Worm (Caenorhabditis elegans) whole organism, late embryonic: ENCODE measurements around the gene slc-36.5.

Experiments
- ama-1 ChIP-seq: fragments of 150-350 bp; optimal IDR thresholded peaks from 2 replicates; lab custom pipeline; 2014
- ceh-22 ChIP-seq: sonication (generic microtip); optimal IDR thresholded peaks from 2 replicates; lab custom pipeline; 2017; ENCODE audit warnings: missing biosample characterization, missing genetic modification characterization
- ceh-30 ChIP-seq: fragments of 150-350 bp; optimal IDR thresholded peaks from 2 replicates; lab custom pipeline; 2014; ENCODE audit warnings: missing biosample characterization, missing genetic modification characterization
- ceh-48 ChIP-seq: sonication (generic microtip); optimal IDR thresholded peaks from 2 replicates; lab custom pipeline; 2016; ENCODE audit warnings: missing genetic modification characterization, inconsistent platforms, missing compliant biosample characterization
- ceh-9 ChIP-seq: sonication (generic microtip); optimal IDR thresholded peaks from 2 replicates; lab custom pipeline; 2016; ENCODE audit warnings: mild to moderate bottlenecking, missing genetic modification characterization, inconsistent platforms, missing compliant biosample characterization
- fax-1 ChIP-seq: sonication (generic microtip); optimal IDR thresholded peaks from 2 replicates; lab custom pipeline; 2016; ENCODE audit warnings: missing genotype, missing genetic modification characterization, missing compliant biosample characterization
- fkh-10 ChIP-seq: fragments of 150-350 bp; optimal IDR thresholded peaks from 2 replicates; lab custom pipeline; 2014; ENCODE audit warnings: missing biosample characterization, missing genetic modification reagents, missing genetic modification characterization
- hlh-30 ChIP-seq: sonication (generic microtip); optimal IDR thresholded peaks from 2 replicates; lab custom pipeline; 2017; ENCODE audit warnings: antibody characterized with exemption, missing genetic modification characterization, missing compliant biosample characterization; ENCODE audit not compliant: insufficient read depth
- rnt-1 ChIP-seq: sonication (generic microtip); optimal IDR thresholded peaks from 2 replicates; lab custom pipeline; 2016; ENCODE audit warnings: missing genetic modification characterization, missing compliant biosample characterization
- tbx-2 ChIP-seq: sonication (generic microtip); optimal IDR thresholded peaks from 2 replicates; lab custom pipeline; 2016; ENCODE audit warnings: missing genetic modification characterization, missing compliant biosample characterization

DNA sequence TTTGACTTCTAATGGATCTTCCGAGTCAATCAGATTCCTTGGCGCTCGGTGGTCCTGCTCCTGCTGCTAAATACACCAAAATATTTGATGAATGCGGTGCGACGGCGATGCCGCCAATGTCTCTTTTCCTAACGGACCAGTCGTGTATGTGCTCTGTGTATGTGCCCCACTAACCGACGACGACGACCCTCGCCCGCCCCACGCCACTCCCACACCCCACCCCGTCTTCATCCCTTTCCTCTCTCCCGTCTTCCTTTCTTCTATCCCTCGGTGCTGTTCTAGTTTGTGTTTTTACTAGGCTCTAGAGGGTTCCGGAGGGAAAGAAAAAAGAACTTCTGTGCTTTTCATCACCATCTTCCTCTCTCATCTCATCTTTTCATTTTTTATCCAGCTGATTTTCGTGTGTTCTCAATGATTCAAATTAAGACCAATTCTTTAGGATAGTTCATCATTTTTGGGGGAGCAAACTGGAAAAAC is 42.2 kb downstream of the slc-36.5 start, which contains the start of gene egl-27:
- no peak for TF ChIP-seq tbx-2
- no peak for TF ChIP-seq ama-1
- no peak for TF ChIP-seq ceh-30 (tag; lab: Kevin White, UChicago)
- TF ChIP-seq ceh-22 (tag; lab: Kevin White, UChicago), result no peak
- TF ChIP-seq ceh-9, result no peak
- no peak for TF ChIP-seq ceh-48 (tag; lab: Kevin White, UChicago)
- no peak for TF ChIP-seq fax-1 (tag; lab: Kevin White, UChicago)
- no peak for TF ChIP-seq fkh-10 (GFP tag; lab: Kevin White, UChicago)
- TF ChIP-seq hlh-30, result no peak
- no peak for TF ChIP-seq rnt-1 (tag; lab: Kevin White, UChicago)
